Worm (Caenorhabditis elegans) whole organism, L4/young adult: ENCODE results near the gene nep-3.

Experiments used
- W03F9.2 ChIP-seq: fragments of 150-350 bp; optimal IDR thresholded peaks from 2 replicates; lab custom pipeline; 2014; ENCODE audit warnings: missing biosample characterization, missing genetic modification characterization
- dao-5 ChIP-seq: sonication (generic microtip); optimal IDR thresholded peaks from 2 replicates; lab custom pipeline; 2016; ENCODE audit warnings: missing genotype, missing genetic modification characterization, moderate library complexity, missing compliant biosample characterization
- him-1 ChIP-seq: sonication (generic microtip); optimal IDR thresholded peaks from 2 replicates; lab custom pipeline; 2016; ENCODE audit warnings: missing genotype, missing genetic modification reagents, missing genetic modification characterization, missing compliant biosample characterization

Gene nep-3

DNA sequence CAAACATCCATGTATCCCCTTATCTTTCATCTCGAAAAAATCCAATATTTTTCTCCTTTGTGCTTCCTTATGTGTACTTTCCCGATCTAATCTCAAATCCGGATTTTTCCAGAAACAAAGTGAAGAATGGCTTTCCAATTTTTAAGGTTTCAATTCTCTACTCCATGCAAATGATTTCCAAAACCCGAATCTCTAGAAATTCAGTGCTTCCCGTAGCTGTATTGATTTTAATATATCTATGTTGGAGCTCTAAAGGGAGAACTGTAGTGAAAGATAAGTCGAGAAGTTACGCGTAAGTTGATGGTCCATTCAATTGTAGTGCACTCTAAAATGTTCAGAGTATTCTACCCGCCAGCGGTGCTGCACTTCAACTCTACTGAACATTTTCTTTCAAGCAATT, 37.5 kb downstream of the nep-3 start, which contains the start of gene C17A2.4:
Gene C17A2.4, plus strand, starts transcription at position 301 of the 400 bp plus-strand sequence.
- TF ChIP-seq dao-5 (tag; lab: Kevin White, UChicago) (no peak), W03F9.2 (tag; lab: Kevin White, UChicago) (no peak), him-1 (tag; lab: Kevin White, UChicago) (no peak)

- TF ChIP-seq him-1 (tag; lab: Kevin White, UChicago) (no peak), dao-5 (tag; lab: Kevin White, UChicago) (no peak), W03F9.2 (tag; lab: Kevin White, UChicago) (no peak)
Measured at ce11 chrII:3835915-3836314, 41.1 kb downstream of the nep-3 start, which contains the start of gene oac-4. oac-4 (minus strand) TSS chrII:3836015.

DNA sequence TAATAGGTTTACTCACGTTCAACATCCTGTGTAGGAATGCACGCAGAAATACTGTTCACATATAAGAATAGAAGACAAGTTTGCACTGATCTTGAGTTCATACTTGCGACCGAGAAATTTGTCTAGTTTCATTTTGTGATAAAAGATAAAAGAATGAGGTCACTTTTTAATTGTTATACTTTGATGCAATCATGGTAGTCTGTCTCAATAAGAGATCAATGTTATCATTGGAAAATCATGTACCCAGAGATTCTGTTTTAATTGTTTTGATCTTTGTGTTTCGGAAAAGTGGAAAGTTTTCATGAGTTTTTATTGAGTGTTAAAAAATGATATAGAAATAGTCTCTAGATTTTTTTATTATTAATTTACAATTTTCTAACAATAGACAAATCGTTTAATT, 44.6 kb downstream of the nep-3 start, which contains the start of gene F54D10.9:
Gene F54D10.9, minus strand, starts transcription at position 101 of the 400 bp plus-strand sequence.
- TF ChIP-seq dao-5 (tag; lab: Kevin White, UChicago) = no peak
- no peak for TF ChIP-seq him-1 (tag; lab: Kevin White, UChicago)
- no peak for TF ChIP-seq W03F9.2 (tag; lab: Kevin White, UChicago)

- TF ChIP-seq W03F9.2 (tag; lab: Kevin White, UChicago) (no peak), him-1 (tag; lab: Kevin White, UChicago) (no peak), dao-5 (tag; lab: Kevin White, UChicago) (no peak)
Measured at ce11 chrII:3829623-3830022, 47.4 kb downstream of the nep-3 start.

ce11 chrII:3827801-3828200, 49.2 kb downstream of the nep-3 start, which contains the start of gene F54D10.8:
F54D10.8 (minus strand) TSS chrII:3827901.
- TF ChIP-seq W03F9.2 (tag; lab: Kevin White, UChicago) (no peak), dao-5 (tag; lab: Kevin White, UChicago) (no peak), him-1 (tag; lab: Kevin White, UChicago) (no peak)

DNA sequence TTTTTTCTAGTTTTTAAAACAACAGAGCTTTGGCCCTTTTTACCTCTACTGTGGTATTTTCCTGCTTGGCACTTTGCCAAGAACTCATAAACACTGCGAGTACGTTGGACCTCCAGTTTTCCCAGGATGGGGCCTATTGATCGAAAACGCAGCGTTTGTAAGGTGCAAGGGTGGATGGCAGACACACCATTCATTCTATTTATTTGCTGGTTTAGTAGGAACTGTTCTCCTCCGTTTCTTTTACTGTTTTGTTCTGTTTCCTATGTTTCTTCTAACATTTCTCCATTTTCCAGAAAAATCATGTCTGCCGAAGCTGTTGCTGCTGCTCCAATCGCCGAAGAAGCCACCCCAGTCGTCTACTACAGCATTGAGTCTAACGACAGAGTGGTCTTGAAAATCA, 53.2 kb downstream of the nep-3 start, which contains the start of gene skr-15:
Gene skr-15, plus strand, starts transcription at position 301 of the 400 bp plus-strand sequence.
- no peak for TF ChIP-seq W03F9.2 (tag; lab: Kevin White, UChicago)
- no peak for TF ChIP-seq him-1 (tag; lab: Kevin White, UChicago)
- TF ChIP-seq dao-5 (tag; lab: Kevin White, UChicago) = no peak
